Worm (Caenorhabditis elegans) whole organism, early embryonic: ENCODE measurements around the gene K01G12.3.

Experiments used
- B0310.2 ChIP-seq: sonication (generic microtip); optimal IDR thresholded peaks from 2 replicates; lab custom pipeline; 2016; ENCODE audit warnings: mild to moderate bottlenecking, missing genetic modification characterization, missing compliant biosample characterization
- F13C5.2 ChIP-seq: sonication (generic microtip); optimal IDR thresholded peaks from 2 replicates; lab custom pipeline; 2017; ENCODE audit warnings: mild to moderate bottlenecking, missing genetic modification characterization, inconsistent platforms, missing compliant biosample characterization
- aly-1 ChIP-seq: sonication (generic microtip); optimal IDR thresholded peaks from 2 replicates; lab custom pipeline; 2016; ENCODE audit warnings: missing genetic modification characterization, missing compliant biosample characterization
- ama-1 ChIP-seq: fragments of 150-350 bp; optimal IDR thresholded peaks from 2 replicates; lab custom pipeline; 2014
- ceh-13 ChIP-seq: fragments of 200-800 bp; sonication (Bioruptor generic); optimal IDR thresholded peaks from 2 replicates; lab custom pipeline; 2018; ENCODE audit warnings: mild to moderate bottlenecking, missing genetic modification characterization, missing compliant biosample characterization
- ceh-36 ChIP-seq: sonication (generic microtip); optimal IDR thresholded peaks from 2 replicates; lab custom pipeline; 2016; ENCODE audit warnings: missing genetic modification characterization, inconsistent platforms, missing compliant biosample characterization
- ets-7 ChIP-seq: sonication (generic microtip); optimal IDR thresholded peaks from 2 replicates; lab custom pipeline; 2016; ENCODE audit warnings: missing genotype, missing genetic modification characterization, missing compliant biosample characterization
- flt-1 ChIP-seq: fragments of 200-800 bp; sonication (Bioruptor generic); IDR thresholded peaks from 2 replicates; pipeline ENCODE4 v1.3.6; 2022; ENCODE audit warnings: missing genetic modification characterization, missing compliant biosample characterization
- hmbx-1 ChIP-seq: sonication (generic microtip); optimal IDR thresholded peaks from 2 replicates; lab custom pipeline; 2016; ENCODE audit warnings: mild to moderate bottlenecking, missing genetic modification characterization, missing compliant biosample characterization
- hmg-4 ChIP-seq: fragments of 200-800 bp; sonication (Bioruptor generic); optimal IDR thresholded peaks from 2 replicates; lab custom pipeline; 2018; ENCODE audit warnings: mild to moderate bottlenecking, missing genetic modification characterization, missing compliant biosample characterization
- hnd-1 ChIP-seq: sonication (generic microtip); optimal IDR thresholded peaks from 2 replicates; lab custom pipeline; 2016; ENCODE audit warnings: missing genetic modification characterization, missing compliant biosample characterization
- pes-1 ChIP-seq: fragments of 200-800 bp; sonication (Bioruptor generic); IDR thresholded peaks from 2 replicates; pipeline ENCODE4 v1.3.6; 2022; ENCODE audit warnings: missing genetic modification reagents, missing genetic modification characterization, missing compliant biosample characterization
- scrt-1 ChIP-seq: fragments of 200-800 bp; sonication (Bioruptor generic); IDR thresholded peaks from 2 replicates; pipeline ENCODE4 v1.3.6; 2022; ENCODE audit warnings: missing genetic modification characterization, missing compliant biosample characterization
- sea-1 ChIP-seq: fragments of 200-800 bp; sonication (Bioruptor generic); conservative IDR thresholded peaks from 2 replicates; pipeline ENCODE4 v1.3.6; 2022; ENCODE audit warnings: missing genetic modification characterization, missing compliant biosample characterization
- tbx-11 ChIP-seq: fragments of 200-800 bp; sonication (Bioruptor generic); IDR thresholded peaks from 2 replicates; pipeline ENCODE4 v1.3.6; 2022; ENCODE audit warnings: missing genetic modification characterization, missing compliant biosample characterization
- tbx-37 ChIP-seq: fragments of 200-800 bp; sonication (Bioruptor generic); conservative IDR thresholded peaks from 2 replicates; pipeline ENCODE4 v1.3.6; 2022; ENCODE audit warnings: missing genetic modification reagents, missing genetic modification characterization, missing compliant biosample characterization
- tra-4 ChIP-seq: sonication (generic microtip); optimal IDR thresholded peaks from 2 replicates; lab custom pipeline; 2017; ENCODE audit warnings: missing genetic modification characterization, missing compliant biosample characterization

K01G12.3 gene

ce11 chrIV:14165476-14165875, 27.8 kb upstream of the K01G12.3 start, which contains the start of gene R05A10.6:
Gene R05A10.6 (plus strand): TSS chrIV:14165776.
- TF ChIP-seq scrt-1 (GFP tag; lab: Robert Waterston, UW) (no peak), ceh-36 (no peak), tra-4 (tag; lab: Kevin White, UChicago) (no peak), hnd-1 (no peak), sea-1 (GFP tag; lab: Robert Waterston, UW) (no peak), hmg-4 (GFP tag; lab: Kevin White, UChicago) (no peak), pes-1 (no peak), tbx-11 (GFP tag; lab: Robert Waterston, UW) (no peak), aly-1 (tag; lab: Kevin White, UChicago) (no peak), F13C5.2 (no peak), ama-1 (lab: Kevin White, UChicago) (no peak), hmbx-1 (no peak), tbx-37 (GFP tag; lab: Robert Waterston, UW) (no peak), B0310.2 (tag; lab: Kevin White, UChicago) (no peak), ets-7 (tag; lab: Kevin White, UChicago) (no peak)

ce11 chrIV:14172181-14172580, 21.1 kb upstream of the K01G12.3 start, which contains the start of gene R05A10.4:
Gene R05A10.4 (plus strand): TSS chrIV:14172481.
- TF ChIP-seq pes-1, result no peak
- no peak for TF ChIP-seq hmg-4 (GFP tag; lab: Kevin White, UChicago)
- TF ChIP-seq aly-1 (tag; lab: Kevin White, UChicago), result no peak
- TF ChIP-seq tbx-37 (GFP tag; lab: Robert Waterston, UW), result no peak
- TF ChIP-seq ama-1 (lab: Kevin White, UChicago), result no peak
- no peak for TF ChIP-seq tbx-11 (GFP tag; lab: Robert Waterston, UW)
- TF ChIP-seq ets-7 (tag; lab: Kevin White, UChicago), result no peak
- TF ChIP-seq F13C5.2, result no peak
- TF ChIP-seq ceh-36, result no peak
- no peak for TF ChIP-seq hmbx-1
- no peak for TF ChIP-seq flt-1 (GFP tag; lab: Robert Waterston, UW)
- no peak for TF ChIP-seq hnd-1
- no peak for TF ChIP-seq tra-4 (tag; lab: Kevin White, UChicago)
- TF ChIP-seq sea-1 (GFP tag; lab: Robert Waterston, UW), result no peak
- TF ChIP-seq scrt-1 (GFP tag; lab: Robert Waterston, UW), result no peak
- TF ChIP-seq B0310.2 (tag; lab: Kevin White, UChicago), result no peak

- TF ChIP-seq hmbx-1 (no peak), F13C5.2 (no peak), hmg-4 (GFP tag; lab: Kevin White, UChicago) (no peak), tbx-37 (GFP tag; lab: Robert Waterston, UW) (no peak)
Observed at ce11 chrIV:14176373-14176772, 16.9 kb upstream of the K01G12.3 start, which contains the start of gene R05A10.3. Gene R05A10.3 (minus strand): TSS chrIV:14176473.

- TF ChIP-seq tbx-37 (GFP tag; lab: Robert Waterston, UW), result no peak
- TF ChIP-seq F13C5.2, result no peak
- no peak for TF ChIP-seq ceh-13 (GFP tag; lab: Kevin White, UChicago)
- TF ChIP-seq ets-7 (tag; lab: Kevin White, UChicago), result no peak
- TF ChIP-seq B0310.2 (tag; lab: Kevin White, UChicago), result no peak
- TF ChIP-seq sea-1 (GFP tag; lab: Robert Waterston, UW), result no peak
Observed at ce11 chrIV:14177058-14177457, 16.2 kb upstream of the K01G12.3 start, which contains the start of gene R05A10.2. Gene R05A10.2 (plus strand): TSS chrIV:14177271.

ce11 chrIV:14182077-14182476, 11.2 kb upstream of the K01G12.3 start, which contains the start of gene R05A10.1:
Gene R05A10.1 (plus strand): TSS chrIV:14182377.
- TF ChIP-seq hmbx-1 (no peak), ets-7 (tag; lab: Kevin White, UChicago) (no peak), tra-4 (tag; lab: Kevin White, UChicago) (no peak), ceh-36 (no peak), F13C5.2 (no peak)

ce11 chrIV:14186264-14186663, 7.0 kb upstream of the K01G12.3 start:
- TF ChIP-seq tbx-37 (GFP tag; lab: Robert Waterston, UW), result no peak
- no peak for TF ChIP-seq tbx-11 (GFP tag; lab: Robert Waterston, UW)
- TF ChIP-seq F13C5.2, result no peak
- no peak for TF ChIP-seq aly-1 (tag; lab: Kevin White, UChicago)
- no peak for TF ChIP-seq pes-1
- no peak for TF ChIP-seq ets-7 (tag; lab: Kevin White, UChicago)
- no peak for TF ChIP-seq tra-4 (tag; lab: Kevin White, UChicago)
- TF ChIP-seq hnd-1, result no peak
- TF ChIP-seq hmbx-1, result no peak
- no peak for TF ChIP-seq ceh-36
- no peak for TF ChIP-seq ama-1 (lab: Kevin White, UChicago)
- no peak for TF ChIP-seq hmg-4 (GFP tag; lab: Kevin White, UChicago)
- no peak for TF ChIP-seq sea-1 (GFP tag; lab: Robert Waterston, UW)
- TF ChIP-seq ceh-13 (GFP tag; lab: Kevin White, UChicago), result no peak

- TF ChIP-seq tbx-37 (GFP tag; lab: Robert Waterston, UW), result no peak
Observed at ce11 chrIV:14191919-14192318, 1.4 kb upstream of the K01G12.3 start, which contains the start of gene K01G12.22. Gene K01G12.22 (plus strand): TSS chrIV:14192219.

- TF ChIP-seq sea-1 (GFP tag; lab: Robert Waterston, UW), result no peak
- no peak for TF ChIP-seq flt-1 (GFP tag; lab: Robert Waterston, UW)
- TF ChIP-seq ets-7 (tag; lab: Kevin White, UChicago), result no peak
- no peak for TF ChIP-seq hmbx-1
- TF ChIP-seq ama-1 (lab: Kevin White, UChicago), result no peak
- no peak for TF ChIP-seq ceh-36
- TF ChIP-seq tbx-37 (GFP tag; lab: Robert Waterston, UW), result no peak
- TF ChIP-seq tbx-11 (GFP tag; lab: Robert Waterston, UW), result no peak
- TF ChIP-seq hmg-4 (GFP tag; lab: Kevin White, UChicago), result no peak
- no peak for TF ChIP-seq tra-4 (tag; lab: Kevin White, UChicago)
- TF ChIP-seq pes-1, result no peak
- no peak for TF ChIP-seq aly-1 (tag; lab: Kevin White, UChicago)
Observed at ce11 chrIV:14194317-14194716, 1.0 kb downstream of the K01G12.3 start.
